Fruit fly (Drosophila melanogaster) whole organism, embryonic: ENCODE data around the gene Lrr47.

Experiments used
- Awh ChIP-seq: fragments of 200-800 bp; sonication (Bioruptor generic); IDR thresholded peaks from 2 replicates; pipeline ENCODE4, ENCODE4 v1.3.6; 2022; ENCODE audit warnings: missing biosample characterization, missing genetic modification characterization
- CG10959 ChIP-seq: fragments of 200-800 bp; sonication (Bioruptor generic); IDR thresholded peaks from 2 replicates; pipeline ENCODE4 v1.3.6; 2022; ENCODE audit warnings: missing biosample characterization, missing genetic modification characterization
- CG11560 ChIP-seq: fragments of 200-800 bp; sonication (Bioruptor generic); IDR thresholded peaks from 3 replicates; pipeline ENCODE4 v1.3.6; 2022; ENCODE audit warnings: missing biosample characterization, missing genetic modification characterization
- CG11696 ChIP-seq: fragments of 200-800 bp; sonication (Bioruptor generic); IDR thresholded peaks from 2 replicates; pipeline ENCODE4 v1.3.6; 2022; ENCODE audit warnings: missing biosample characterization, missing genetic modification characterization
- CG12219 ChIP-seq: fragments of 200-800 bp; sonication (Bioruptor generic); optimal IDR thresholded peaks from 3 replicates; lab custom pipeline; 2018; ENCODE audit warnings: missing biosample characterization, mild to moderate bottlenecking, missing genetic modification characterization
- CG1233 ChIP-seq: fragments of 200-800 bp; sonication (Bioruptor generic); optimal IDR thresholded peaks from 4 replicates; lab custom pipeline; 2018; ENCODE audit warnings: missing biosample characterization, mild to moderate bottlenecking, missing genetic modification characterization
- CG13424 ChIP-seq: fragments of 200-800 bp; sonication (Bioruptor generic); optimal IDR thresholded peaks from 2 replicates; lab custom pipeline; 2019; ENCODE audit warnings: missing biosample characterization, mild to moderate bottlenecking, missing genetic modification characterization, moderate library complexity
- CG13624 ChIP-seq: fragments of 200-800 bp; sonication (Bioruptor generic); optimal IDR thresholded peaks from 2 replicates; lab custom pipeline; 2016; ENCODE audit warnings: missing biosample characterization, missing genetic modification characterization
- CG14965 ChIP-seq: fragments of 200-800 bp; sonication (Bioruptor generic); optimal IDR thresholded peaks from 2 replicates; lab custom pipeline; 2016; ENCODE audit warnings: missing biosample characterization, missing genetic modification characterization, borderline replicate concordance
- CG1529 ChIP-seq: fragments of 200-800 bp; sonication (Bioruptor generic); optimal IDR thresholded peaks from 3 replicates; lab custom pipeline; 2018; ENCODE audit warnings: missing biosample characterization, missing genetic modification characterization
- CG15601 ChIP-seq: fragments of 200-800 bp; sonication (Bioruptor generic); optimal IDR thresholded peaks from 3 replicates; lab custom pipeline; 2019; ENCODE audit warnings: missing biosample characterization, mild to moderate bottlenecking, missing genetic modification characterization, moderate library complexity
- CG15696 ChIP-seq: fragments of 200-800 bp; sonication (Bioruptor generic); optimal IDR thresholded peaks from 2 replicates; lab custom pipeline; 2019; ENCODE audit warnings: missing biosample characterization, mild to moderate bottlenecking, missing genetic modification characterization, moderate library complexity
- CG1603 ChIP-seq: fragments of 200-800 bp; sonication (Bioruptor generic); optimal IDR thresholded peaks from 2 replicates; lab custom pipeline; 2019; ENCODE audit warnings: missing biosample characterization, mild to moderate bottlenecking, missing genetic modification characterization, moderate library complexity
- CG16779 ChIP-seq: fragments of 200-800 bp; sonication (Bioruptor generic); IDR thresholded peaks from 2 replicates; pipeline ENCODE4 v1.3.6; 2022; ENCODE audit warnings: missing biosample characterization, missing genetic modification characterization
- CG17385 ChIP-seq: fragments of 200-800 bp; sonication (Bioruptor generic); optimal IDR thresholded peaks from 3 replicates; lab custom pipeline; 2018; ENCODE audit warnings: missing biosample characterization, mild to moderate bottlenecking, missing genetic modification characterization
- CG17829 ChIP-seq: fragments of 200-800 bp; optimal IDR thresholded peaks from 2 replicates; lab custom pipeline; 2019; ENCODE audit warnings: missing biosample characterization, mild to moderate bottlenecking, missing genetic modification characterization, moderate library complexity
- CG18262 ChIP-seq: fragments of 200-800 bp; optimal IDR thresholded peaks from 3 replicates; lab custom pipeline; 2019; ENCODE audit warnings: missing biosample characterization, mild to moderate bottlenecking, missing genetic modification characterization, moderate library complexity
- CG2129 ChIP-seq: fragments of 200-800 bp; sonication (Bioruptor generic); IDR thresholded peaks from 2 replicates; pipeline ENCODE4 v1.3.6; 2022; ENCODE audit warnings: missing biosample characterization, missing genetic modification characterization; ENCODE audit not compliant: partially characterized antibody
- CG31388 ChIP-seq: fragments of 200-800 bp; sonication (Bioruptor generic); optimal IDR thresholded peaks from 2 replicates; lab custom pipeline; 2016; ENCODE audit warnings: missing biosample characterization, missing genetic modification characterization
- CG33557 ChIP-seq: fragments of 200-800 bp; sonication (Bioruptor generic); optimal IDR thresholded peaks from 2 replicates; lab custom pipeline; 2019; ENCODE audit warnings: missing biosample characterization, mild to moderate bottlenecking, missing genetic modification characterization, moderate library complexity
- CG3726 ChIP-seq: fragments of 200-800 bp; sonication (Bioruptor generic); IDR thresholded peaks from 3 replicates; pipeline ENCODE4, ENCODE4 v1.3.6; 2022; ENCODE audit warnings: missing biosample characterization, missing genetic modification characterization
- CG4424 ChIP-seq: fragments of 200-800 bp; sonication (Bioruptor generic); optimal IDR thresholded peaks from 3 replicates; lab custom pipeline; 2016; ENCODE audit warnings: missing biosample characterization, missing genetic modification characterization
- CG6654 ChIP-seq: fragments of 200-800 bp; sonication (Bioruptor generic); optimal IDR thresholded peaks from 2 replicates; lab custom pipeline; 2017; ENCODE audit warnings: missing biosample characterization, mild to moderate bottlenecking, missing genetic modification characterization
- CG7987 ChIP-seq: fragments of 200-800 bp; sonication (Bioruptor generic); optimal IDR thresholded peaks from 2 replicates; lab custom pipeline; 2018; ENCODE audit warnings: missing biosample characterization, mild to moderate bottlenecking, missing genetic modification characterization, moderate library complexity
- CHES-1-like ChIP-seq: fragments of 200-800 bp; sonication (Bioruptor generic); optimal IDR thresholded peaks from 2 replicates; lab custom pipeline; 2016; ENCODE audit warnings: missing biosample characterization, missing genetic modification characterization
- D19B ChIP-seq: fragments of 200-800 bp; sonication (Bioruptor generic); optimal IDR thresholded peaks from 2 replicates; lab custom pipeline; 2017; ENCODE audit warnings: missing biosample characterization, mild to moderate bottlenecking, missing genetic modification characterization
- Dfd ChIP-seq, 2 experiments: fragments of >200 bp; optimal IDR thresholded peaks; 2 replicates each; lab custom pipeline; 2017; ENCODE audit warnings: missing biosample characterization in 2 of 2, missing genetic modification characterization in 2 of 2
- H2.0 ChIP-seq: fragments of 200-800 bp; sonication (Bioruptor generic); IDR thresholded peaks from 2 replicates; pipeline ENCODE4 v1.3.6; 2022; ENCODE audit warnings: missing biosample characterization, missing genetic modification characterization
- HmgD ChIP-seq: fragments of 200-800 bp; sonication (Bioruptor generic); optimal IDR thresholded peaks from 3 replicates; lab custom pipeline; 2016; ENCODE audit warnings: missing biosample characterization, missing genetic modification characterization
- Hmr ChIP-seq: fragments of 200-800 bp; sonication (Bioruptor generic); optimal IDR thresholded peaks from 3 replicates; lab custom pipeline; 2017; ENCODE audit warnings: mild to moderate bottlenecking, missing biosample characterization, missing genetic modification reagents, missing genetic modification characterization
- Kr ChIP-seq: fragments of 200-800 bp; sonication (Bioruptor generic); optimal IDR thresholded peaks from 2 replicates; lab custom pipeline; 2017; ENCODE audit warnings: missing biosample characterization, mild to moderate bottlenecking, missing genetic modification characterization
- Lhr ChIP-seq: fragments of 200-800 bp; sonication (Bioruptor generic); optimal IDR thresholded peaks from 3 replicates; lab custom pipeline; 2017; ENCODE audit warnings: mild to moderate bottlenecking, missing biosample characterization, missing genetic modification reagents, missing genetic modification characterization
- MTF-1 ChIP-seq: fragments of 200-800 bp; sonication (Bioruptor generic); optimal IDR thresholded peaks from 2 replicates; lab custom pipeline; 2018; ENCODE audit warnings: missing biosample characterization, mild to moderate bottlenecking, missing genetic modification characterization, borderline replicate concordance
- Mad ChIP-seq: fragments of 200-800 bp; sonication (Bioruptor generic); optimal IDR thresholded peaks from 2 replicates; lab custom pipeline; 2016; ENCODE audit warnings: missing biosample characterization, missing genetic modification characterization
- Pdp1 ChIP-seq, 2 experiments: fragments of 200-800 bp; sonication (Bioruptor generic); optimal IDR thresholded peaks; 3 replicates each; lab custom pipeline; 2016; ENCODE audit warnings: missing biosample characterization in 2 of 2, missing genetic modification characterization in 2 of 2, mild to moderate bottlenecking in 1 of 2, moderate library complexity in 1 of 2
- Vsx1 ChIP-seq: fragments of 200-800 bp; sonication (Bioruptor generic); optimal IDR thresholded peaks from 2 replicates; lab custom pipeline; 2017; ENCODE audit warnings: missing biosample characterization, mild to moderate bottlenecking, missing genetic modification characterization, missing genetic modification reagents
- bsh ChIP-seq, 2 experiments: fragments of 200-800 bp; sonication (Bioruptor generic); optimal IDR thresholded peaks; 2 replicates each; lab custom pipeline; 2017 to 2018; ENCODE audit warnings: mild to moderate bottlenecking in 2 of 2, missing biosample characterization in 2 of 2, missing genetic modification characterization in 2 of 2, moderate library complexity in 1 of 2
- chm ChIP-seq: fragments of 200-800 bp; sonication (Bioruptor generic); IDR thresholded peaks from 2 replicates; pipeline ENCODE4 v1.3.6; 2022; ENCODE audit warnings: missing biosample characterization, missing genetic modification characterization
- ci ChIP-seq: fragments of 200-800 bp; sonication (Bioruptor generic); IDR thresholded peaks from 3 replicates; pipeline ENCODE4 v1.3.6; 2022; ENCODE audit warnings: missing biosample characterization, missing genetic modification characterization
- dan ChIP-seq: fragments of 200-800 bp; sonication (Bioruptor generic); IDR thresholded peaks from 2 replicates; pipeline ENCODE4 v1.3.6; 2022; ENCODE audit warnings: missing biosample characterization, missing genetic modification characterization
- dm ChIP-seq: fragments of 200-800 bp; sonication (Bioruptor generic); optimal IDR thresholded peaks from 3 replicates; lab custom pipeline; 2016; ENCODE audit warnings: missing biosample characterization, missing genetic modification characterization
- fd96Cb ChIP-seq: fragments of 200-800 bp; sonication (Bioruptor generic); optimal IDR thresholded peaks from 2 replicates; lab custom pipeline; 2018; ENCODE audit warnings: missing biosample characterization, mild to moderate bottlenecking, missing genetic modification characterization, moderate library complexity
- grau ChIP-seq: fragments of 200-800 bp; optimal IDR thresholded peaks from 3 replicates; lab custom pipeline; 2019; ENCODE audit warnings: missing biosample characterization, mild to moderate bottlenecking, missing genetic modification characterization, moderate library complexity
- jigr1 ChIP-seq: fragments of 200-800 bp; sonication (Bioruptor generic); IDR thresholded peaks from 3 replicates; pipeline ENCODE4 v1.3.6; 2022; ENCODE audit warnings: missing biosample characterization, missing genetic modification characterization
- peb ChIP-seq: fragments of 200-800 bp; sonication (Bioruptor generic); IDR thresholded peaks from 2 replicates; pipeline ENCODE4 v1.3.6; 2022; ENCODE audit warnings: missing biosample characterization, missing genetic modification characterization
- row ChIP-seq: fragments of 200-800 bp; sonication (Bioruptor generic); IDR thresholded peaks from 3 replicates; pipeline ENCODE4 v1.3.6; 2022; ENCODE audit warnings: missing biosample characterization, missing genetic modification characterization
- slp2 ChIP-seq: fragments of 200-800 bp; sonication (Bioruptor generic); optimal IDR thresholded peaks from 2 replicates; lab custom pipeline; 2016; ENCODE audit warnings: missing biosample characterization, missing genetic modification characterization
- sr ChIP-seq: fragments of 200-800 bp; sonication (Bioruptor generic); IDR thresholded peaks from 3 replicates; pipeline ENCODE4 v1.3.6; 2022; ENCODE audit warnings: missing biosample characterization, missing genetic modification characterization
- ssp ChIP-seq: fragments of 200-800 bp; sonication (Bioruptor generic); IDR thresholded peaks from 2 replicates; pipeline ENCODE4 v1.3.6; 2022; ENCODE audit warnings: missing biosample characterization, missing genetic modification characterization
- unpg ChIP-seq: fragments of 200-800 bp; sonication (Bioruptor generic); optimal IDR thresholded peaks from 3 replicates; lab custom pipeline; 2018; ENCODE audit warnings: missing biosample characterization, mild to moderate bottlenecking, missing genetic modification characterization, moderate library complexity
- wor ChIP-seq: fragments of 200-800 bp; sonication (Bioruptor generic); IDR thresholded peaks from 2 replicates; pipeline ENCODE4 v1.3.6; 2022; ENCODE audit warnings: missing biosample characterization, missing genetic modification characterization
- zfh1 ChIP-seq: fragments of 200-800 bp; sonication (Bioruptor generic); IDR thresholded peaks from 3 replicates; pipeline ENCODE4 v1.3.6; 2022; ENCODE audit warnings: missing biosample characterization, missing genetic modification characterization

Gene Lrr47

dm6 chr2L:10504895-10505294, 12.2 kb upstream of the Lrr47 start (continued):
- TF ChIP-seq CG18262 (tag; lab: Kevin White, UChicago) (peak; percentile 24), ci (GFP tag; lab: Robert Waterston, UW) (peak; percentile 68; the same call in 2 of the 3 replicates), chm (peak; percentile 29; the same call in 1 of the 2 replicates), CG7987 (GFP tag; lab: Kevin White, UChicago) (peak; percentile 32), Kr (peak; percentile 72), CG1233 (GFP tag; lab: Kevin White, UChicago) (peak; percentile 41), dm (GFP tag; lab: Kevin White, UChicago) (no peak), zfh1 (GFP tag; lab: Robert Waterston, UW) (peak; percentile 55; the same call in 2 of the 3 replicates), CG17829 (tag; lab: Kevin White, UChicago) (no peak), CG4424 (GFP tag; lab: Kevin White, UChicago) (no peak), fd96Cb (no peak), CG13424 (tag; lab: Kevin White, UChicago) (peak; percentile 31), CHES-1-like (GFP tag; lab: Kevin White, UChicago) (no peak), unpg (GFP tag; lab: Kevin White, UChicago) (peak; percentile 34), HmgD (GFP tag; lab: Kevin White, UChicago) (no peak), bsh (GFP tag; optimal IDR thresholded peaks at IDR 0.05; lab: Kevin White, UChicago) (peak in 1 of 2 experiments; percentile 41), peb (GFP tag; lab: Robert Waterston, UW) (peak; percentile 42; the same call in 1 of the 2 replicates), row (GFP tag; lab: Robert Waterston, UW) (no peak), Awh (GFP tag; lab: Robert Waterston, UW) (no peak), slp2 (GFP tag; lab: Kevin White, UChicago) (no peak), CG3726 (GFP tag; lab: Robert Waterston, UW) (no peak), Hmr (no peak), MTF-1 (GFP tag; lab: Kevin White, UChicago) (peak; percentile 65), CG12219 (GFP tag; lab: Kevin White, UChicago) (peak; percentile 43), CG11696 (GFP tag; lab: Robert Waterston, UW) (peak; percentile 71), H2.0 (0 out of 2 replicates have a peak, but pooled peaks have one; percentile 4), CG1529 (GFP tag; lab: Kevin White, UChicago) (peak; percentile 8), CG2129 (GFP tag; lab: Robert Waterston, UW) (no peak), Mad (GFP tag; lab: Kevin White, UChicago) (no peak), CG33557 (GFP tag; lab: Kevin White, UChicago) (peak; percentile 87), sr (no peak), Vsx1 (GFP tag; lab: Kevin White, UChicago) (peak; percentile 24), CG1603 (tag; lab: Kevin White, UChicago) (peak; percentile 40), dan (GFP tag; lab: Robert Waterston, UW) (no peak), CG6654 (GFP tag; lab: Kevin White, UChicago) (no peak), grau (tag; lab: Kevin White, UChicago) (no peak), Pdp1 (GFP tag; optimal IDR thresholded peaks at IDR 0.05; lab: Kevin White, UChicago) (peak in 1 of 2 experiments; percentile 56), CG16779 (GFP tag; lab: Robert Waterston, UW) (no peak), CG17385 (GFP tag; lab: Kevin White, UChicago) (no peak)

- TF ChIP-seq ssp (no peak), Dfd (GFP tag; optimal IDR thresholded peaks at IDR 0.05; lab: Kevin White, UChicago) (no peak), D19B (GFP tag; lab: Kevin White, UChicago) (no peak), CG13624 (no peak), CG11560 (tag; lab: Robert Waterston, UW) (no peak), CG14965 (no peak), jigr1 (GFP tag; lab: Robert Waterston, UW) (no peak), Lhr (GFP tag; lab: Kevin White, UChicago) (no peak), CG31388 (no peak), CG10959 (GFP tag; lab: Robert Waterston, UW) (no peak), CG15696 (tag; lab: Kevin White, UChicago) (no peak), CG12219 (GFP tag; lab: Kevin White, UChicago) (no peak), CG15601 (tag; lab: Kevin White, UChicago) (peak; percentile 57), wor (GFP tag; lab: Robert Waterston, UW) (no peak), fd96Cb (no peak)
Measured at dm6 chr2L:10505345-10505744, 11.8 kb upstream of the Lrr47 start.
